Fruit fly (Drosophila melanogaster) whole organism, adult: ENCODE results near the gene CG11760.

ENCODE experiments used
- CG14711 ChIP-seq: fragments of 200-800 bp; sonication (Bioruptor generic); optimal IDR thresholded peaks from 2 replicates; lab custom pipeline; 2018; ENCODE audit warnings: missing biosample characterization, mild to moderate bottlenecking, missing genetic modification characterization, moderate library complexity
- CG5204 ChIP-seq: fragments of 200-800 bp; sonication (Bioruptor generic); optimal IDR thresholded peaks from 2 replicates; lab custom pipeline; 2016; ENCODE audit warnings: missing biosample characterization, missing genetic modification characterization
- CG7045 ChIP-seq: fragments of 200-800 bp; sonication (Bioruptor generic); optimal IDR thresholded peaks from 2 replicates; lab custom pipeline; 2017; ENCODE audit warnings: missing biosample characterization, mild to moderate bottlenecking, missing genetic modification characterization
- CG7101 ChIP-seq: fragments of 200-800 bp; sonication (Bioruptor generic); optimal IDR thresholded peaks from 2 replicates; lab custom pipeline; 2018; ENCODE audit warnings: missing biosample characterization, mild to moderate bottlenecking, missing genetic modification characterization, moderate library complexity
- Clk ChIP-seq: fragments of 200-800 bp; sonication (Bioruptor generic); optimal IDR thresholded peaks from 2 replicates; lab custom pipeline; 2017; ENCODE audit warnings: missing biosample characterization, missing genetic modification characterization
- Crg-1 ChIP-seq: fragments of 200-800 bp; sonication (Bioruptor generic); optimal IDR thresholded peaks from 2 replicates; lab custom pipeline; 2016; ENCODE audit warnings: missing biosample characterization, missing genetic modification characterization
- Hr96 ChIP-seq: fragments of 200-800 bp; sonication (Bioruptor generic); optimal IDR thresholded peaks from 2 replicates; lab custom pipeline; 2016; ENCODE audit warnings: missing biosample characterization, missing genetic modification characterization
- cic ChIP-seq: fragments of 200-800 bp; sonication (Bioruptor generic); optimal IDR thresholded peaks from 2 replicates; lab custom pipeline; 2017; ENCODE audit warnings: missing biosample characterization, mild to moderate bottlenecking, missing genetic modification characterization, moderate library complexity
- cnc ChIP-seq, 2 experiments: fragments of >200 bp; optimal IDR thresholded peaks; 2 replicates each; lab custom pipeline; 2017
- kay ChIP-seq: fragments of 200-800 bp; sonication (Bioruptor generic); peaks from one replicate; lab custom pipeline; 2016; ENCODE audit warnings: missing biosample characterization, missing genetic modification characterization, borderline replicate concordance
- ovo ChIP-seq: fragments of 200-800 bp; sonication (Bioruptor generic); optimal IDR thresholded peaks from 2 replicates; lab custom pipeline; 2016; ENCODE audit warnings: missing biosample characterization, missing genetic modification characterization
- pad ChIP-seq: fragments of 200-800 bp; sonication (Bioruptor generic); optimal IDR thresholded peaks from 3 replicates; lab custom pipeline; 2017; ENCODE audit warnings: missing biosample characterization, missing genetic modification characterization, mild to moderate bottlenecking, moderate library complexity, missing genetic modification reagents
- tj ChIP-seq: fragments of 200-800 bp; sonication (Bioruptor generic); optimal IDR thresholded peaks from 3 replicates; lab custom pipeline; 2017; ENCODE audit warnings: missing biosample characterization, mild to moderate bottlenecking, missing genetic modification characterization, moderate library complexity
- toe ChIP-seq: fragments of 200-800 bp; sonication (Bioruptor generic); optimal IDR thresholded peaks from 2 replicates; lab custom pipeline; 2016; ENCODE audit warnings: missing biosample characterization, missing genetic modification characterization

DNA sequence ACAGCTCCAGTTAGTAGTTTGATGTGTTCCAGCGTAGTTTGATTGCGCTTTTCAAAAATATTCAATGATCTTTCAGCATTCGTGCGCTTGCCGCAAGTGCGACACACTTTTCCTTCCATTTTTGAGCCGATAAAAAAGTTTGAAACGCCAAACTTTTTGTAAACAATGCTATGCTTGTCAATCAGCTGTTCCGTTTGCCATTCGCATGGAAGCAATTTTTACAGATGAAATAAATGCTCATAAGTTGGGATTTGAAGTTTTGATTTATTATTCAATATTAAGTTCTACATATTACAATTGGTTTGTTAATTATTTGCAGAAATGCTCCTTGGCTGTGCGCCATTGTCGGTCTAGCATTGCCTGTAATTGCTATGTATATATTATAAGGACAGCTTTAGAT lies 10.5 kb downstream of the CG11760 start, which contains the start of gene ranshi:
- no peak for TF ChIP-seq Clk
- no peak for TF ChIP-seq cnc (optimal IDR thresholded peaks at IDR 0.05; lab: Kevin White, UChicago)
- no peak for TF ChIP-seq Crg-1 (GFP tag; lab: Kevin White, UChicago)
- TF ChIP-seq CG14711 (tag; lab: Kevin White, UChicago), result no peak
- no peak for TF ChIP-seq ovo
- TF ChIP-seq kay (GFP tag; lab: Kevin White, UChicago), result peak; percentile 39
- no peak for TF ChIP-seq CG7045 (GFP tag; lab: Kevin White, UChicago)
- no peak for TF ChIP-seq CG5204 (GFP tag; lab: Kevin White, UChicago)
- TF ChIP-seq cic (GFP tag; lab: Kevin White, UChicago), result no peak
- no peak for TF ChIP-seq CG7101 (tag; lab: Kevin White, UChicago)
- no peak for TF ChIP-seq Hr96 (GFP tag; lab: Kevin White, UChicago)
- no peak for TF ChIP-seq tj
- TF ChIP-seq toe, result no peak
- no peak for TF ChIP-seq pad
